Fruit fly (Drosophila melanogaster): ENCODE results near the gene Prx6a.

Prx6a gene

dm6 chr2L:2878188-2878587 lies at the start of gene Prx6a, which contains the start of gene Sbat (continued):
- TF ChIP-seq dati (GFP tag; IDR thresholded peaks at IDR 0.05) (no peak), Sox102F (GFP tag; optimal IDR thresholded peaks at IDR 0.05) (peak; percentile 53), CG4854 (GFP tag; optimal IDR thresholded peaks at IDR 0.05) (peak; percentile 42), Blimp-1 (GFP tag; optimal IDR thresholded peaks at IDR 0.05) (peak; percentile 58), gsb (GFP tag; IDR thresholded peaks at IDR 0.05) (0 out of 2 replicates have a peak, but pooled peaks have one; percentile 30), peb (GFP tag; IDR thresholded peaks at IDR 0.05) (no peak), phol (tag; optimal IDR thresholded peaks at IDR 0.05) (peak; percentile 84), vnd (GFP tag; IDR thresholded peaks at IDR 0.05; ENCODE audit: partially characterized antibody) (no peak), pho (GFP tag; optimal IDR thresholded peaks at IDR 0.05) (peak; percentile 70), trem (tag; optimal IDR thresholded peaks at IDR 0.05) (peak; percentile 79), CG1647 (GFP tag; optimal IDR thresholded peaks at IDR 0.05) (no peak), CG2202 (tag; optimal IDR thresholded peaks at IDR 0.05) (peak; percentile 29), CG17802 (tag; optimal IDR thresholded peaks at IDR 0.05) (peak; percentile 5), klu (GFP tag; IDR thresholded peaks at IDR 0.05) (peak; percentile 76), Sry-β (GFP tag; optimal IDR thresholded peaks at IDR 0.05) (peak; percentile 53), CG4820 (GFP tag; optimal IDR thresholded peaks at IDR 0.05) (peak; percentile 64), crol (GFP tag; IDR thresholded peaks at IDR 0.05) (no peak), lilli (GFP tag; optimal IDR thresholded peaks at IDR 0.05) (peak; percentile 98), CG5180 (GFP tag; optimal IDR thresholded peaks at IDR 0.05) (peak; percentile 25), CG6813 (GFP tag; optimal IDR thresholded peaks at IDR 0.05) (peak; percentile 25), Hsf (GFP tag; optimal IDR thresholded peaks at IDR 0.05) (peak; percentile 75), CG30020 (tag; optimal IDR thresholded peaks at IDR 0.05) (peak; percentile 59), CG12104 (GFP tag; optimal IDR thresholded peaks at IDR 0.05) (peak; percentile 45), CG15479 (GFP tag; optimal IDR thresholded peaks at IDR 0.05) (no peak), CG34376 (GFP tag; optimal IDR thresholded peaks at IDR 0.05) (peak; percentile 91), CG4404 (GFP tag; IDR thresholded peaks at IDR 0.05) (peak; percentile 63), ewg (GFP tag; optimal IDR thresholded peaks at IDR 0.05) (peak; percentile 39), CG2889 (GFP tag; IDR thresholded peaks at IDR 0.05) (peak; percentile 68), CG33213 (GFP tag; optimal IDR thresholded peaks at IDR 0.05) (peak; percentile 69), CG2712 (tag; optimal IDR thresholded peaks at IDR 0.05) (peak; percentile 84), CG31365 (tag; optimal IDR thresholded peaks at IDR 0.05) (peak; percentile 35), sqz (GFP tag; optimal IDR thresholded peaks at IDR 0.05) (peak; percentile 29), bigmax (GFP tag; optimal IDR thresholded peaks at IDR 0.05) (no peak), Hr3 (GFP tag; optimal IDR thresholded peaks at IDR 0.05) (peak; percentile 56), CG10979 (tag; optimal IDR thresholded peaks at IDR 0.05) (peak; percentile 65), NC2α (GFP tag; optimal IDR thresholded peaks at IDR 0.05) (peak; percentile 45)

dm6 chr2L:2924266-2924801 lies 46.3 kb upstream of the Prx6a start:
- TF ChIP-seq chinmo (GFP tag; IDR thresholded peaks at IDR 0.05; ENCODE audit: partially characterized antibody) (no peak), CG6813 (GFP tag; optimal IDR thresholded peaks at IDR 0.05) (no peak), corto (GFP tag; optimal IDR thresholded peaks at IDR 0.05) (peak; percentile 52), lbe (GFP tag; optimal IDR thresholded peaks at IDR 0.05) (peak; percentile 57), Drgx (GFP tag; IDR thresholded peaks at IDR 0.05) (peak; percentile 96), Hmr (GFP tag; optimal IDR thresholded peaks at IDR 0.05) (peak; percentile 11), Asciz (GFP tag; optimal IDR thresholded peaks at IDR 0.05) (no peak), nom (GFP tag; optimal IDR thresholded peaks at IDR 0.05) (peak; percentile 99), Rfx (GFP tag; IDR thresholded peaks at IDR 0.05) (peak; percentile 19; the same call in 1 of the 2 replicates), bsh (GFP tag; optimal IDR thresholded peaks at IDR 0.05) (peak in 1 of 2 experiments; percentile 98), PHDP (tag; optimal IDR thresholded peaks at IDR 0.05) (peak; percentile 27), Trl (optimal IDR thresholded peaks at IDR 0.05) (peak in 1 of 2 experiments; percentile 62), Trl (GFP tag; optimal IDR thresholded peaks at IDR 0.05) (no peak)
